Worm (Caenorhabditis elegans) whole organism, midembryonic: ENCODE data around the gene twk-43.

Experiments used
- T22C8.4 ChIP-seq: fragments of 200-800 bp; sonication (Bioruptor generic); IDR thresholded peaks from 2 replicates; pipeline ENCODE4 v1.3.6; 2022; ENCODE audit warnings: missing genetic modification characterization, missing compliant biosample characterization
- cog-1 ChIP-seq: sonication (generic microtip); optimal IDR thresholded peaks from 2 replicates; lab custom pipeline; 2016; ENCODE audit warnings: missing genetic modification characterization, missing compliant biosample characterization
- flt-1 ChIP-seq: fragments of 200-800 bp; sonication (Bioruptor generic); IDR thresholded peaks from 2 replicates; pipeline ENCODE4 v1.3.6; 2022; ENCODE audit warnings: missing genetic modification characterization, missing compliant biosample characterization
- klf-2 ChIP-seq: fragments of 200-800 bp; sonication (Bioruptor generic); conservative IDR thresholded peaks from 2 replicates; pipeline ENCODE4 v1.3.6; 2022; ENCODE audit warnings: missing genetic modification reagents, missing genetic modification characterization, missing compliant biosample characterization
- med-1 ChIP-seq: sonication (generic microtip); optimal IDR thresholded peaks from 2 replicates; lab custom pipeline; 2017; ENCODE audit warnings: missing genetic modification characterization, mild to moderate bottlenecking, missing compliant biosample characterization, antibody characterized with exemption, missing genetic modification reagents; ENCODE audit not compliant: insufficient read depth
- ztf-29 ChIP-seq: fragments of 200-800 bp; sonication (Bioruptor generic); IDR thresholded peaks from 2 replicates; pipeline ENCODE4 v1.3.6; 2022; ENCODE audit warnings: missing genetic modification reagents, missing genetic modification characterization, missing compliant biosample characterization

DNA sequence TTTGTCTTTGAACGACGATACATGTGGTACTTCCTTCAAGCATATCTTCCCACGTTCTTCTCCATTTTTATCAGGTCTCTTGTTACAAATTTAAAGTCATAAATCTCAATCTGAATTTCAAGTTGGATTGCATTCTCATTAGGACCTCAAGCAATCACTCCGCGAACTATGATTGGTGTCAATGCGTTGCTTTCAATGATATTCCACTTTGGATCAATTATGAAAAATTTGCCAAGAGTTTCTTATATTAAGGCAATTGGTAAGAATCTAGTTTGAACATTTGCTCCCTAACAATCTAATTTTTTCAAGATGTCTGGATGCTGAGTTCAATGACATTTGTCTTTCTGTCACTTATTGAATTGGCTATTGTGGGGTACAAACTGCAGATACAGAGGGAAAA lies 3.8 kb upstream of the twk-43 start:
- TF ChIP-seq cog-1 (tag; lab: Kevin White, UChicago): no peak
- TF ChIP-seq med-1 (GFP tag; lab: Kevin White, UChicago): no peak
- TF ChIP-seq flt-1 (GFP tag; lab: Robert Waterston, UW): no peak
- no peak for TF ChIP-seq klf-2 (GFP tag; lab: Robert Waterston, UW)
- no peak for TF ChIP-seq T22C8.4 (GFP tag; lab: Robert Waterston, UW)
- no peak for TF ChIP-seq ztf-29 (GFP tag; lab: Robert Waterston, UW)
